Worm (Caenorhabditis elegans): ENCODE results near the gene F46C5.10.

ce11 chrII:8785875-8786274 lies 33.0 kb downstream of the F46C5.10 start:
- no peak for TF ChIP-seq crh-2 (tag; optimal IDR thresholded peaks at IDR 0.05)
- TF ChIP-seq aly-2 (tag; optimal IDR thresholded peaks at IDR 0.05): no peak
- peak; percentile 46 for TF ChIP-seq nhr-129 (tag; optimal IDR thresholded peaks at IDR 0.05)
- no peak for TF ChIP-seq ama-1 (optimal IDR thresholded peaks at IDR 0.05)
- TF ChIP-seq lsy-2 (tag; optimal IDR thresholded peaks at IDR 0.05): peak in 1 of 2 experiments; percentile 46
- no peak for TF ChIP-seq nhr-77 (tag; optimal IDR thresholded peaks at IDR 0.05)
- peak; percentile 8 for TF ChIP-seq snpc-4 (tag; optimal IDR thresholded peaks at IDR 0.05)
- TF ChIP-seq unc-39 (tag; optimal IDR thresholded peaks at IDR 0.05): no peak
- no peak for TF ChIP-seq mbf-1 (tag; optimal IDR thresholded peaks at IDR 0.05)
- TF ChIP-seq lin-11 (tag; optimal IDR thresholded peaks at IDR 0.05): no peak
- TF ChIP-seq nhr-237 (tag; optimal IDR thresholded peaks at IDR 0.05): no peak
- TF ChIP-seq unc-62 (GFP tag; optimal IDR thresholded peaks at IDR 0.05): no peak
- TF ChIP-seq R02D3.7 (tag; optimal IDR thresholded peaks at IDR 0.05): no peak
- no peak for TF ChIP-seq mab-5 (tag; optimal IDR thresholded peaks at IDR 0.05)
